Fruit fly (Drosophila melanogaster): ENCODE results near the gene Rcd4.

Rcd4 gene

dm6 chr2L:8414887-8415883, 32.5 kb downstream of the Rcd4 start, which contains the start of the genes CG13398 and Akap200:
Gene CG13398 (minus strand): TSS chr2L:8415256.
Gene Akap200 (plus strand): TSS chr2L:8415690.
- TF ChIP-seq lz (GFP tag; optimal IDR thresholded peaks at IDR 0.05): peak; percentile 22
- no peak; the same call in 1 of the 2 replicates for TF ChIP-seq CG15336 (GFP tag; IDR thresholded peaks at IDR 0.05)
- peak; percentile 38 for TF ChIP-seq Met (GFP tag; optimal IDR thresholded peaks at IDR 0.05)
- TF ChIP-seq Gug (GFP tag; IDR thresholded peaks at IDR 0.05): no peak
- TF ChIP-seq CG11294 (GFP tag; IDR thresholded peaks at IDR 0.05): no peak; the same call in 1 of the 2 replicates
- TF ChIP-seq Sox14 (GFP tag; optimal IDR thresholded peaks at IDR 0.05): no peak
- peak; percentile 18 for TF ChIP-seq CG3919 (GFP tag; optimal IDR thresholded peaks at IDR 0.05)
- TF ChIP-seq CG8319 (GFP tag; optimal IDR thresholded peaks at IDR 0.05): no peak
- TF ChIP-seq Hr39 (GFP tag; optimal IDR thresholded peaks at IDR 0.05): no peak
- peak; percentile 30 for TF ChIP-seq Eip75B (GFP tag; optimal IDR thresholded peaks at IDR 0.05)
- peak; percentile 58 for TF ChIP-seq vri (GFP tag; optimal IDR thresholded peaks at IDR 0.05)
- no peak for TF ChIP-seq OdsH (GFP tag; optimal IDR thresholded peaks at IDR 0.05)
- peak; percentile 71 for TF ChIP-seq esn (GFP tag; optimal IDR thresholded peaks at IDR 0.05)
- TF ChIP-seq Lpt (GFP tag; optimal IDR thresholded peaks at IDR 0.05): no peak
- peak; percentile 2 for TF ChIP-seq dsx (GFP tag; optimal IDR thresholded peaks at IDR 0.05; ENCODE audit: poor library complexity, severe bottlenecking)
- peak; percentile 27 for TF ChIP-seq cyc (GFP tag; optimal IDR thresholded peaks at IDR 0.05)
- no peak for TF ChIP-seq acj6 (GFP tag; optimal IDR thresholded peaks at IDR 0.05)
- TF ChIP-seq CG6854 (GFP tag; optimal IDR thresholded peaks at IDR 0.05): peak; percentile 41
- TF ChIP-seq svp (GFP tag): peak; percentile 84
- no peak for TF ChIP-seq CG9139 (GFP tag; optimal IDR thresholded peaks at IDR 0.05)
- TF ChIP-seq CG8632 (GFP tag; optimal IDR thresholded peaks at IDR 0.05): peak; percentile 34
- peak; percentile 64 for TF ChIP-seq CG10631 (GFP tag; optimal IDR thresholded peaks at IDR 0.05)
- no peak for TF ChIP-seq CG1621 (tag; optimal IDR thresholded peaks at IDR 0.05)
- TF ChIP-seq salr (GFP tag; optimal IDR thresholded peaks at IDR 0.05): no peak
- TF ChIP-seq CG8119 (GFP tag; IDR thresholded peaks at IDR 0.05): peak; percentile 55; the same call in 1 of the 3 replicates
- peak; percentile 46 for TF ChIP-seq net (GFP tag; optimal IDR thresholded peaks at IDR 0.05)
- peak; percentile 24 for TF ChIP-seq topi (GFP tag; optimal IDR thresholded peaks at IDR 0.05)
- TF ChIP-seq CG3032 (tag; optimal IDR thresholded peaks at IDR 0.05): peak; percentile 48
- TF ChIP-seq CG31627 (GFP tag; optimal IDR thresholded peaks at IDR 0.05): peak; percentile 47
- TF ChIP-seq Sox102F (GFP tag; optimal IDR thresholded peaks at IDR 0.05): peak; percentile 35
- peak; percentile 25 for TF ChIP-seq Ets96B (tag; optimal IDR thresholded peaks at IDR 0.05)
- peak; percentile 39 for TF ChIP-seq CG6808 (GFP tag; optimal IDR thresholded peaks at IDR 0.05)
- peak; percentile 7 for TF ChIP-seq CG6792 (GFP tag; optimal IDR thresholded peaks at IDR 0.05)
- TF ChIP-seq CG11762 (GFP tag; optimal IDR thresholded peaks at IDR 0.05; ENCODE audit: insufficient read depth): no peak
- TF ChIP-seq CG32006 (GFP tag; optimal IDR thresholded peaks at IDR 0.05): no peak
- peak; percentile 76 for TF ChIP-seq Eip78C (GFP tag)
- TF ChIP-seq CG34406 (GFP tag; optimal IDR thresholded peaks at IDR 0.05): peak; percentile 53
- TF ChIP-seq Hr38 (GFP tag; optimal IDR thresholded peaks at IDR 0.05): no peak
- TF ChIP-seq ss (GFP tag; optimal IDR thresholded peaks at IDR 0.05): peak; percentile 6 to 45
- TF ChIP-seq CG6163 (GFP tag; IDR thresholded peaks at IDR 0.05): peak; percentile 68; the same call in 1 of the 3 replicates
- TF ChIP-seq Smox (GFP tag; optimal IDR thresholded peaks at IDR 0.05): no peak
- peak; percentile 12 for TF ChIP-seq Ets21C (GFP tag; optimal IDR thresholded peaks at IDR 0.05)
- peak; percentile 25 for TF ChIP-seq CG7368 (GFP tag; optimal IDR thresholded peaks at IDR 0.05)
- no peak for TF ChIP-seq fd59A (GFP tag; optimal IDR thresholded peaks at IDR 0.05)
- TF ChIP-seq fkh (GFP tag; optimal IDR thresholded peaks at IDR 0.05): peak; percentile 78
- TF ChIP-seq achi (GFP tag; optimal IDR thresholded peaks at IDR 0.05): peak; percentile 52
- peak; percentile 48 for TF ChIP-seq Hr4 (GFP tag; optimal IDR thresholded peaks at IDR 0.05)
